Worm (Caenorhabditis elegans) whole organism, L1 larva: ENCODE measurements around the gene cest-31.

Experiments
- C04F5.9 ChIP-seq: sonication (generic microtip); optimal IDR thresholded peaks from 2 replicates; lab custom pipeline; 2016; ENCODE audit warnings: missing genetic modification characterization, missing compliant biosample characterization
- aly-2 ChIP-seq: fragments of 150-350 bp; optimal IDR thresholded peaks from 2 replicates; lab custom pipeline; 2014; ENCODE audit warnings: missing biosample characterization, missing genetic modification characterization
- grh-1 ChIP-seq: fragments of 200-800 bp; sonication (Bioruptor generic); IDR thresholded peaks from 2 replicates; pipeline ENCODE4 v1.3.6; 2022; ENCODE audit warnings: missing genetic modification reagents, missing genetic modification characterization, missing compliant biosample characterization
- jun-1 ChIP-seq: fragments of 150-350 bp; optimal IDR thresholded peaks from 2 replicates; lab custom pipeline; 2014; ENCODE audit warnings: missing biosample characterization, missing genetic modification reagents, missing genetic modification characterization
- mep-1 ChIP-seq: fragments of 150-350 bp; optimal IDR thresholded peaks from 2 replicates; lab custom pipeline; 2014; ENCODE audit warnings: missing biosample characterization, missing genetic modification characterization
- nhr-84 ChIP-seq: sonication (generic microtip); optimal IDR thresholded peaks from 2 replicates; lab custom pipeline; 2017; ENCODE audit warnings: missing biosample characterization, missing genetic modification characterization
- vab-15 ChIP-seq: sonication (generic microtip); optimal IDR thresholded peaks from 2 replicates; lab custom pipeline; 2017; ENCODE audit warnings: missing genotype, mild to moderate bottlenecking, missing genetic modification characterization, missing compliant biosample characterization

The cest-31 gene

DNA sequence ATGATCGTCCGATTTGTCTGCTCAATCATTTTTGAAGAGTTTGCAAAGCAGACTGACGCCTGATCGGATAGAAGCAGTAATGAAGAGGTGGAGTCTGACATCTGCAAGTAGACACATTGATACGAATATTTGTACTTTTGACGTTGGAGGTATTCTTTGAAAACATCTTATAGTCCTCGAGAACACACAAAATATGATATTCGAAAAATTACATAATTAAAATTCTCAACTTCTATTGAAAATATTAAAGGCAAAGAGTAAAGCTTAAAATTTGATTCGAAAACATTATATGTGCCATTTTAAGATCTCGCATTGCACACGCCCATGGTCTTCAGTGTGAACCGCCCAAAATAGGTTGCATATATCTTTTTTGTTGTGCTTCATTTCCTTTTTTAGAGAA lies 48.3 kb downstream of the cest-31 start, which contains the start of gene ZC487.2:
Gene ZC487.2, minus strand, starts transcription at position 101 of the 400 bp plus-strand sequence.
- no peak for TF ChIP-seq grh-1 (GFP tag; lab: Robert Waterston, UW)
- TF ChIP-seq C04F5.9 = no peak
- no peak for TF ChIP-seq jun-1
- no peak for TF ChIP-seq nhr-84 (tag; lab: Kevin White, UChicago)
- no peak for TF ChIP-seq vab-15 (tag; lab: Kevin White, UChicago)
- TF ChIP-seq mep-1 = no peak
- no peak for TF ChIP-seq aly-2 (tag; lab: Kevin White, UChicago)
